Fruit fly (Drosophila melanogaster): ENCODE results near the gene mys.

Gene mys

DNA sequence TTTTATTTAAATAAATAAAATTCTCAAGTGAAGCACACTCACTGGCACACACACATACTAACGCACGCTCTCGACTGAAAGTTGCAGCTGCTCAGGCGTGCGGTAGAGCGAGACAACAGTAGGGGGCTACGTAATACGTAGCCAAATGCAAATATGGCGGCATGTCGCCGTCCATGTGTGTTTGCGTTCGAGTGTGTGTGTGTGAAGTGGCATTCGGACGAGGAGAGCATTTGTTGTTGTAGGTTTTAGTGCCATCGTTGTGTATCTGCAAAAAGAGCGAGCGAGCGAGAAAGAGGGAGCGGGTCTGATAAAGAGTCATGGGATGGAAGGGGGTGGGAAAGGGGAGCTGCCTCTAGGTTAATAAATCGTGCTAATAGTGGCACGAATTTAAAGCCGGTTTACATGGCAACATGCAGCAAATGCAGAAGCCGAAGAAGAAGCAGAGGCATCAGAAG lies 3.0 kb upstream of the mys start (continued):
- TF ChIP-seq CG11902 (GFP tag; optimal IDR thresholded peaks at IDR 0.05): no peak
- TF ChIP-seq cyc (GFP tag; optimal IDR thresholded peaks at IDR 0.05): no peak
- no peak for TF ChIP-seq Sox15 (GFP tag; optimal IDR thresholded peaks at IDR 0.05)
- peak; percentile 19 for TF ChIP-seq CG34406 (GFP tag; optimal IDR thresholded peaks at IDR 0.05)
- TF ChIP-seq CG6276 (GFP tag; optimal IDR thresholded peaks at IDR 0.05): no peak
- no peak for TF ChIP-seq svp (GFP tag)
- TF ChIP-seq Hr38 (GFP tag; optimal IDR thresholded peaks at IDR 0.05): no peak
- no peak for TF ChIP-seq CG32006 (GFP tag; optimal IDR thresholded peaks at IDR 0.05)
- no peak for TF ChIP-seq CG9139 (GFP tag; optimal IDR thresholded peaks at IDR 0.05)
- TF ChIP-seq lz (GFP tag; optimal IDR thresholded peaks at IDR 0.05): no peak
- TF ChIP-seq Gug (GFP tag; IDR thresholded peaks at IDR 0.05): no peak
- TF ChIP-seq CG3919 (GFP tag; optimal IDR thresholded peaks at IDR 0.05): no peak

DNA sequence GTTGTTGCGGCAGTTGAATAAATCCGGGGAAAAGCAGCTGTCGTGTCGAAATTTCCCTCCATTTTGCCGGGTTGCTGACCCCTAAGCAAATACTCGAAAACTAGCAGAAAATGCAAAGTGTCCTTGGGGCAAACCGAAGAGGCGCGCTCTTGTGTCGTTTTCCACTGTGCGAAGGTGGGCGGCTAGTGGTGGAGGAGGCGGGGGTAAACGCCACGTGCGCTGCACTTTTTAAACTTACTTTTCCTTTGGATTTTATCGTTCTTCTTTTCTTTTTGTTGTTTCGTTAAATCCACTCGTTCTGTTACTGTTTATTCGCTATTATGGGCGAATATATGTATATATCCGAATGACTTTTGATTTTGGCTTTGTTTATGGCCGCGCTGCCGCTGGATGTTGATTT lies 1.8 kb upstream of the mys start:
- TF ChIP-seq CG8319 (GFP tag; optimal IDR thresholded peaks at IDR 0.05) (no peak), CG6163 (GFP tag; IDR thresholded peaks at IDR 0.05) (0 out of 3 replicates have a peak, but pooled peaks have one; percentile 14), Eip75B (GFP tag; optimal IDR thresholded peaks at IDR 0.05) (no peak)

DNA sequence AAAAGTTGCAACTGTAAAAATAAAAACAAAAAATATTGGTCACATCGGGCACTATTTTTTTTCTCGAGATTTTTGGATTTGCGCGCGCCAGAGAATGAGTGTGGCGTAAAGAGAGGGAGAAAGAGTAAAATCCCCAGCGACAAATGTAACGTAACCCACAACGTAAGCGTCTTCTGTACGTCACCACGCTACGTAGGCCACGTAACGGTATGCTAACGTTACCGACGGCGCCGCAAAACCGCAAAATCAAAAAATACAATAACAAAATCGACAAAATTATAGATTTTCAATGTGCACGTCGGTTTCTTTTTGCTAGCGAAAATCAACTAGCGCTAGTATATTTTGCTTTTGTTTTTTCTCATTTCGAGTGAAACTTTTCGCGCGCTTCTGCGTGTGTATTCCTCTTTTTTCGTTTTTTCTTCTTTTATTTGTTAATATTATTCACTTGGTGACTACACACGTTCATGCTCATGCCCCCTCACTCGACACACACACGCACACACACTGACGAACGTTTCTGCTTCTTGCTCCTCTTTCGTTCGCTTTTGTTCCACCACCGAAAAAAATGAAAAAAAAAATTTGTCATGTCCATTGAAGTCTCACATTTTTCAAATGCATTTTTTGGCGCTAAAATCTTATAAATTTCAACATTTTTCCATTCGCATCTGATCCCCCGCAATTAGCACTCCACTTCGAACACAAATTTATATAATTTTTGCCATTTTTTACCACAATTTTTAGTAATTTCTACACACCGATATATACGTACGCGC lies 1.1 kb upstream of the mys start:
- TF ChIP-seq acj6 (GFP tag; optimal IDR thresholded peaks at IDR 0.05) (no peak), lz (GFP tag; optimal IDR thresholded peaks at IDR 0.05) (no peak), CG6163 (GFP tag; IDR thresholded peaks at IDR 0.05) (peak; percentile 21; the same call in 1 of the 3 replicates), pdm3 (GFP tag; optimal IDR thresholded peaks at IDR 0.05) (peak; percentile 21), CG10631 (GFP tag; optimal IDR thresholded peaks at IDR 0.05) (no peak), spab (GFP tag; optimal IDR thresholded peaks at IDR 0.05) (no peak), Gug (GFP tag; IDR thresholded peaks at IDR 0.05) (0 out of 2 replicates have a peak, but pooled peaks have one; percentile 11), Eip75B (GFP tag; optimal IDR thresholded peaks at IDR 0.05) (no peak), Lpt (GFP tag; optimal IDR thresholded peaks at IDR 0.05) (no peak), CG31627 (GFP tag; optimal IDR thresholded peaks at IDR 0.05) (no peak), Hr38 (GFP tag; optimal IDR thresholded peaks at IDR 0.05) (no peak), CG7368 (GFP tag; optimal IDR thresholded peaks at IDR 0.05) (no peak), CG6854 (GFP tag; optimal IDR thresholded peaks at IDR 0.05) (no peak), Hr39 (GFP tag; optimal IDR thresholded peaks at IDR 0.05) (no peak), Ets96B (tag; optimal IDR thresholded peaks at IDR 0.05) (no peak), Eip93F (GFP tag; optimal IDR thresholded peaks at IDR 0.05) (no peak), fd85E (GFP tag; optimal IDR thresholded peaks at IDR 0.05) (no peak), Sox102F (GFP tag; optimal IDR thresholded peaks at IDR 0.05) (no peak), CG11294 (GFP tag; IDR thresholded peaks at IDR 0.05) (no peak), CG8632 (GFP tag; optimal IDR thresholded peaks at IDR 0.05) (no peak), CG16779 (tag; optimal IDR thresholded peaks at IDR 0.05) (no peak), salr (GFP tag; optimal IDR thresholded peaks at IDR 0.05) (no peak), OdsH (GFP tag; optimal IDR thresholded peaks at IDR 0.05) (no peak), Blimp-1 (GFP tag; optimal IDR thresholded peaks at IDR 0.05) (no peak), CG6276 (GFP tag; optimal IDR thresholded peaks at IDR 0.05) (no peak), ss (GFP tag; optimal IDR thresholded peaks at IDR 0.05) (peak in 1 of 2 experiments; percentile 17), Smox (GFP tag; optimal IDR thresholded peaks at IDR 0.05) (no peak), CG3032 (tag; optimal IDR thresholded peaks at IDR 0.05) (no peak), achi (GFP tag; optimal IDR thresholded peaks at IDR 0.05) (no peak), CG11762 (GFP tag; optimal IDR thresholded peaks at IDR 0.05; ENCODE audit: insufficient read depth) (no peak), eg (GFP tag; IDR thresholded peaks at IDR 0.05) (no peak), cyc (GFP tag; optimal IDR thresholded peaks at IDR 0.05) (no peak), CG9139 (GFP tag; optimal IDR thresholded peaks at IDR 0.05) (no peak), CG6808 (GFP tag; optimal IDR thresholded peaks at IDR 0.05) (no peak), CG32006 (GFP tag; optimal IDR thresholded peaks at IDR 0.05) (peak; percentile 12), svp (GFP tag) (peak; percentile 84), CG8319 (GFP tag; optimal IDR thresholded peaks at IDR 0.05) (no peak), net (GFP tag; optimal IDR thresholded peaks at IDR 0.05) (no peak), Ets21C (GFP tag; optimal IDR thresholded peaks at IDR 0.05) (no peak), Sox15 (GFP tag; optimal IDR thresholded peaks at IDR 0.05) (no peak), Met (GFP tag; optimal IDR thresholded peaks at IDR 0.05) (peak; percentile 1), Hr4 (GFP tag; optimal IDR thresholded peaks at IDR 0.05) (no peak)

All from whole organism, prepupa.